Worm (Caenorhabditis elegans): ENCODE measurements around the gene F28G4.2.
A peak's percentile ranks its signal among the peaks of the same experiment; 100 is the strongest.

Gene F28G4.2

DNA sequence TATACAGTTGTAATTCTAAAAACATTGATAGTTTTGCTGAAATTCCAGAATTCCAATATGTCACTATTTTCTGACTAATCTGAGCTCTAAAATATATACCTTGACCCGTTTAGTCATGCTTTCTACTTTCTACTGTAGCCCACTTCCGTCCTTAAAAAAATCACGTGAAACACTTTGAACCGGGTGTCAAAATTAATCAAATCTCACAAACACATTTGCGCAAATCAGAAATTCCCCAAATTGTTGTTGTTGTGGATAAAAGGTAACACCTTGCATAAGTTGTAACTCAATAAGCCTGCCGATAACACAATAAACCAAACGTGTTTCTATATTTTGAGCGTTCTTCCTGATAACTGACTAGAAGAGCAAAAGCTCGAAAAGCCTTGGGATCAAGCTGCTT is 25.1 kb upstream of the F28G4.2 start, which contains the start of gene srxa-7:
srxa-7 (plus strand) TSS at position 301 of the 400 bp plus-strand sequence.
- TF ChIP-seq egl-5 (tag; optimal IDR thresholded peaks at IDR 0.05) (no peak), lsy-12 (tag; optimal IDR thresholded peaks at IDR 0.05) (no peak), zag-1 (tag; optimal IDR thresholded peaks at IDR 0.05) (no peak), ceh-9 (tag; optimal IDR thresholded peaks at IDR 0.05) (no peak), eor-1 (tag; optimal IDR thresholded peaks at IDR 0.05) (no peak)

DNA sequence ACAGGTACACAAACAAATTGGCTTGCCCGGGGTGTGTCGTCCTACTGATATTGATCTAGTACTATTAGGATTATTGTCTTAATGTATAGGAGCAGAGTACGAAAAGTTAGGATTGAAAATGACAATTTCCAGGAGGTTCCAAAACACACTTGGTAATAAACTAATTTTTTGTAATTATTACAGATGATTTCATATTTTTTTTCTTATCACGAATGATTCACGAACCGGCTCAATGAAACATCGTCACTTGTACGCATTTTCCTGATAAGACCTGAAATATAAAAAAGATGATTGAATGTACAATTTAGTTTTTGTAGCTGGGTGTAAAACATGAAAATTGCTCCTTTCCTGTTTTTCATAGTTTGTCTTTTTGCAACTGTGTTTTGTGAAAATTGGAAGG is 20.3 kb upstream of the F28G4.2 start, which contains the start of the genes C31A11.13 and oac-6:
C31A11.13 (minus strand) TSS at position 113 of the 400 bp plus-strand sequence.
oac-6 (plus strand) TSS at position 279 of the 400 bp plus-strand sequence.
- TF ChIP-seq skn-1 (tag; optimal IDR thresholded peaks at IDR 0.05) = no peak
- no peak for TF ChIP-seq nhr-67 (tag; optimal IDR thresholded peaks at IDR 0.05)
- peak; percentile 58 for TF ChIP-seq elt-2 (tag; optimal IDR thresholded peaks at IDR 0.05)
- TF ChIP-seq nhr-28 (tag; optimal IDR thresholded peaks at IDR 0.05) = no peak
- TF ChIP-seq pqm-1 (tag; optimal IDR thresholded peaks at IDR 0.05) = peak; percentile 60
- no peak for TF ChIP-seq fos-1 (tag; optimal IDR thresholded peaks at IDR 0.05)
- TF ChIP-seq daf-12 (tag; optimal IDR thresholded peaks at IDR 0.05) = no peak
- no peak for TF ChIP-seq nhr-43 (tag; optimal IDR thresholded peaks at IDR 0.05; ENCODE audit: poor library complexity, severe bottlenecking)

DNA sequence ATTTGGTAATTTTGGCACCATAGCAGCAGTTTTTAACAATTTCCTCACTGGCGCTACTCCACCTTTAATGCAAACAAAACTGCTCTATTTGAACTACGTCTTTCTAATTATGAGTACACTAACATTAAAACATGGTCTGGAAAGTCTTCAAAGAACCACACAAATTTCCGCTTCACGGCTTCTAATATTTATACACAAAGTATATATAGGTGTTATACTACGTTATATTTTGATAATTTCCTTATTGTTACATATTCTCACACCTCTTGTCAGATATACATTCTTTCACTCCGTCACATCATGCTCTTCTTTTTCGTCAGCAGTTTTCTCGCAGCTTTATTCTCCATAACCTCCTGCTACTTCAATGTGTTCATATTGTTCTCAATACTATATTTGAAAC is 18.2 kb upstream of the F28G4.2 start, which contains the start of gene srbc-82:
srbc-82 (plus strand) TSS at position 301 of the 400 bp plus-strand sequence.
- TF ChIP-seq nhr-11 (tag; optimal IDR thresholded peaks at IDR 0.05) (no peak), ztf-11 (tag; optimal IDR thresholded peaks at IDR 0.05) (no peak), nhr-28 (tag; optimal IDR thresholded peaks at IDR 0.05) (no peak), nfya-1 (tag; optimal IDR thresholded peaks at IDR 0.05; ENCODE audit: insufficient read depth) (no peak)

DNA sequence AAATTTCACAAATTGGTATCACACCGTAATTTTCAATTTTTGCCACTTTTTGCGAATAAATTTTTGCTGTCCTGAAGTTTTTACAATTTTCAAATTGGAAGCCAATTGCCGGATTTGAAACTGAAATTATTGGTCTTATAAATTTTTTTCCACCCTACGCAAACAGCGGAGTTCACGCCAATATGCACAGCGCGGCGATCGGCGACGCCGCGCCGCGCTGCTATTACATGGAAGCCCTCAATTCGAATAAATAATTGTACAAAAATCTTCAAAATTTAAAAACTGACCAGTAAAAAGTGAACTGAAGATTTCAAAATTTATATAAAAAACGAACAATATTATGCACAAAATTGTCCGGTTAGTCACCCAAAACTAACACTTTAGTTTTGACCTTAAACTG is 17.7 kb upstream of the F28G4.2 start:
- TF ChIP-seq lsy-12 (tag; optimal IDR thresholded peaks at IDR 0.05) (no peak), lin-15B (tag; optimal IDR thresholded peaks at IDR 0.05) (no peak), ceh-16 (tag; optimal IDR thresholded peaks at IDR 0.05) (no peak), unc-39 (tag; optimal IDR thresholded peaks at IDR 0.05) (no peak), fkh-2 (tag; optimal IDR thresholded peaks at IDR 0.05) (no peak), ztf-4 (tag; optimal IDR thresholded peaks at IDR 0.05) (no peak), skn-1 (tag; optimal IDR thresholded peaks at IDR 0.05) (no peak), tbx-2 (tag; optimal IDR thresholded peaks at IDR 0.05) (no peak), ceh-82 (tag; optimal IDR thresholded peaks at IDR 0.05) (no peak), ZK546.5 (tag; optimal IDR thresholded peaks at IDR 0.05) (no peak), unc-62 (GFP tag; optimal IDR thresholded peaks at IDR 0.05) (no peak), ceh-28 (tag; optimal IDR thresholded peaks at IDR 0.05) (no peak), sea-2 (GFP tag; optimal IDR thresholded peaks at IDR 0.05) (no peak), zag-1 (tag; optimal IDR thresholded peaks at IDR 0.05) (no peak), lin-39 (tag; optimal IDR thresholded peaks at IDR 0.05) (no peak), daf-12 (tag; optimal IDR thresholded peaks at IDR 0.05) (no peak), nhr-12 (tag; optimal IDR thresholded peaks at IDR 0.05) (no peak), R02D3.7 (tag; optimal IDR thresholded peaks at IDR 0.05) (no peak), nhr-67 (tag; optimal IDR thresholded peaks at IDR 0.05) (no peak), fkh-10 (GFP tag; optimal IDR thresholded peaks at IDR 0.05) (no peak)

DNA sequence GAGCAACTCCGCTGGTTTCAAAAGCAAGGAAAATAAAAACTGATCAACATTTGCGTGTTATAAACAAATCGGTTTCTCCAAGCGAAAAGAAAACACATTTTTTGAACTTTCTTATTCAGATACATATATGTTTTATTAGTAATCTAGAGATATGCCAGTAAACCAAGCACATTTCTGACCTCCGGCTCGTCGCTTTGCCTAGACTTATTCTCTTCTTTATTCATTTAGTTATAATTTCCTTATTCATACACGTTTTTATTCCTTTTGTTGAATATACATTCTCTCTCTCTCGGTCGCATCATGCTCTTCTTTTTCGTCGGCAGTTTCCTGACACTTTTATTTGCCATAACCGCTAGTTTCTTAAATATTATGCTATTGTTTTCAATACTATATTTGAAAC is 16.5 kb upstream of the F28G4.2 start, which contains the start of gene srbc-84:
srbc-84 (plus strand) TSS at position 301 of the 400 bp plus-strand sequence.
- no peak for TF ChIP-seq aly-2 (tag; optimal IDR thresholded peaks at IDR 0.05)
- TF ChIP-seq nhr-23 (tag; optimal IDR thresholded peaks at IDR 0.05) = no peak
- no peak for TF ChIP-seq nhr-43 (tag; optimal IDR thresholded peaks at IDR 0.05; ENCODE audit: poor library complexity, severe bottlenecking)
- TF ChIP-seq nhr-76 (tag; optimal IDR thresholded peaks at IDR 0.05) = no peak
- TF ChIP-seq mdl-1 (tag; optimal IDR thresholded peaks at IDR 0.05) = no peak
- no peak for TF ChIP-seq sea-2 (GFP tag; optimal IDR thresholded peaks at IDR 0.05)
- TF ChIP-seq skn-1 (tag; optimal IDR thresholded peaks at IDR 0.05) = no peak
- no peak for TF ChIP-seq hmg-11 (tag; optimal IDR thresholded peaks at IDR 0.05)
- no peak for TF ChIP-seq nhr-25 (tag; optimal IDR thresholded peaks at IDR 0.05)
- no peak for TF ChIP-seq nhr-237 (tag; optimal IDR thresholded peaks at IDR 0.05)
- no peak for TF ChIP-seq eor-1 (tag; optimal IDR thresholded peaks at IDR 0.05)
- TF ChIP-seq fos-1 (tag; optimal IDR thresholded peaks at IDR 0.05) = no peak
- TF ChIP-seq pha-4 (tag; optimal IDR thresholded peaks at IDR 0.05) = no peak
- no peak for TF ChIP-seq unc-62 (GFP tag; optimal IDR thresholded peaks at IDR 0.05)
- TF ChIP-seq nhr-67 (tag; optimal IDR thresholded peaks at IDR 0.05) = no peak
- TF ChIP-seq unc-39 (tag; optimal IDR thresholded peaks at IDR 0.05) = no peak
- no peak for TF ChIP-seq nhr-28 (tag; optimal IDR thresholded peaks at IDR 0.05)
